Fruit fly (Drosophila melanogaster): Measurements from ENCODE around the gene Snmp1.

DNA sequence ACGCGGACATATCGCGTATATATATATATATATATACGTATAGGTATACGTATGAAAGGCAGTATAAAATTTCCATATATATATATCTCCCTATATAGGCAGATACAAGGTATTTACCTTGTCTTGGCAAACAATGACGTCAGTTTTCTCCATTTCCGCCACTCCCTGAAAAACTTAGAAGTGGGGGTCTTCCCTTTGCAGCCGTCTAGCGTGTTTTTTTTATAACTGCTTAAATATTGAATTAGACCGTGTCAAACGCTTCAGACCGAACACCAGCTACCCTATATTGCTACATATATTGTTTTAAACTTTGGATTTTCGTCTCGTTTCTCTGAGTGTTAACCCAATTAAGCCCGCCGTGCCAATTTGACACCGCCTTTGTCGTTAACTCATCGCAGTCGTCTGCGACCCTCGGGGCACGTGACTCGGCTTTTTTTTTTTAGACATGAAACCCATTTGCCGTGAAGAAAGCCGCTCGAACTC, 8.7 kb upstream of the Snmp1 start:
- TF ChIP-seq usp (GFP tag; optimal IDR thresholded peaks at IDR 0.05), result no peak
- TF ChIP-seq CG8478 (optimal IDR thresholded peaks at IDR 0.05), result no peak
- TF ChIP-seq pan (optimal IDR thresholded peaks at IDR 0.05), result no peak
- TF ChIP-seq psq (optimal IDR thresholded peaks at IDR 0.05), result no peak
- no peak for TF ChIP-seq EcR (GFP tag; optimal IDR thresholded peaks at IDR 0.05)
- TF ChIP-seq Dll (optimal IDR thresholded peaks at IDR 0.05), result no peak
